Worm (Caenorhabditis elegans): ENCODE results near the gene ceh-16.

- TF ChIP-seq flt-1 (GFP tag; IDR thresholded peaks at IDR 0.05) (no peak), klf-2 (GFP tag; conservative IDR thresholded peaks at IDR 0.05) (no peak), med-1 (GFP tag; optimal IDR thresholded peaks at IDR 0.05; ENCODE audit: insufficient read depth) (no peak), T22C8.4 (GFP tag; IDR thresholded peaks at IDR 0.05) (no peak), cog-1 (tag; optimal IDR thresholded peaks at IDR 0.05) (no peak), tab-1 (GFP tag; IDR thresholded peaks at IDR 0.05) (no peak)
These were observed 5.9 kb upstream of the ceh-16 start, which contains the start of gene C06E1.11 for ce11 chrIII:8616587-8616986.

All from whole organism, midembryonic.